Fruit fly (Drosophila melanogaster) whole organism, embryonic: Measurements from ENCODE around the gene sro.

Experiments
- Ada2b ChIP-seq: fragments of 200-800 bp; sonication (Bioruptor generic); IDR thresholded peaks from 2 replicates; pipeline ENCODE4 v1.3.6; 2022; ENCODE audit warnings: missing biosample characterization, missing genetic modification characterization
- CG10959 ChIP-seq: fragments of 200-800 bp; sonication (Bioruptor generic); IDR thresholded peaks from 2 replicates; pipeline ENCODE4 v1.3.6; 2022; ENCODE audit warnings: missing biosample characterization, missing genetic modification characterization
- CG11695 ChIP-seq: fragments of 200-800 bp; sonication (Bioruptor generic); IDR thresholded peaks from 3 replicates; pipeline ENCODE4 v1.3.6; 2022; ENCODE audit warnings: missing biosample characterization, missing genetic modification characterization
- CG11696 ChIP-seq: fragments of 200-800 bp; sonication (Bioruptor generic); IDR thresholded peaks from 2 replicates; pipeline ENCODE4 v1.3.6; 2022; ENCODE audit warnings: missing biosample characterization, missing genetic modification characterization
- CG14441 ChIP-seq: fragments of 200-800 bp; sonication (Bioruptor generic); IDR thresholded peaks from 2 replicates; pipeline ENCODE4 v1.3.6; 2022; ENCODE audit warnings: missing biosample characterization, missing genetic modification characterization
- CG17359 ChIP-seq: fragments of 200-800 bp; sonication (Bioruptor generic); optimal IDR thresholded peaks from 3 replicates; lab custom pipeline; 2018; ENCODE audit warnings: missing biosample characterization, mild to moderate bottlenecking, missing genetic modification characterization, moderate library complexity
- CG18011 ChIP-seq: fragments of 200-800 bp; sonication (Bioruptor generic); optimal IDR thresholded peaks from 2 replicates; lab custom pipeline; 2017; ENCODE audit warnings: missing biosample characterization, missing genetic modification characterization, mild to moderate bottlenecking, moderate library complexity, missing genotype
- CG2889 ChIP-seq: fragments of 200-800 bp; sonication (Bioruptor generic); IDR thresholded peaks from 3 replicates; pipeline ENCODE4 v1.3.6; 2022; ENCODE audit warnings: missing biosample characterization, missing genetic modification characterization
- CG32767 ChIP-seq: fragments of 200-800 bp; sonication (Bioruptor generic); IDR thresholded peaks from 2 replicates; pipeline ENCODE4 v1.3.6; 2022; ENCODE audit warnings: missing biosample characterization, missing genetic modification characterization
- CG4617 ChIP-seq: fragments of 200-800 bp; sonication (Bioruptor generic); optimal IDR thresholded peaks from 3 replicates; lab custom pipeline; 2016; ENCODE audit warnings: missing biosample characterization, missing genetic modification characterization, borderline replicate concordance
- CG5953 ChIP-seq: fragments of 200-800 bp; sonication (Bioruptor generic); IDR thresholded peaks from 2 replicates; pipeline ENCODE4 v1.3.6; 2022; ENCODE audit warnings: missing biosample characterization, missing genetic modification characterization
- CG6654 ChIP-seq: fragments of 200-800 bp; sonication (Bioruptor generic); optimal IDR thresholded peaks from 2 replicates; lab custom pipeline; 2017; ENCODE audit warnings: missing biosample characterization, mild to moderate bottlenecking, missing genetic modification characterization
- CG7839 ChIP-seq: fragments of 200-800 bp; sonication (Bioruptor generic); optimal IDR thresholded peaks from 3 replicates; lab custom pipeline; 2018; ENCODE audit warnings: missing biosample characterization, mild to moderate bottlenecking, missing genetic modification characterization, moderate library complexity
- Dip2 ChIP-seq: fragments of 200-800 bp; sonication (Bioruptor generic); IDR thresholded peaks from 2 replicates; pipeline ENCODE4 v1.3.6; 2022; ENCODE audit warnings: missing biosample characterization, missing genetic modification characterization
- Dip3 ChIP-seq: fragments of 200-800 bp; sonication (Bioruptor generic); optimal IDR thresholded peaks from 3 replicates; lab custom pipeline; 2016; ENCODE audit warnings: missing biosample characterization, missing genetic modification characterization
- Hmx ChIP-seq: fragments of 200-800 bp; sonication (Bioruptor generic); optimal IDR thresholded peaks from 2 replicates; lab custom pipeline; 2016; ENCODE audit warnings: missing biosample characterization, missing genetic modification characterization
- Oli ChIP-seq: fragments of 200-800 bp; sonication (Bioruptor generic); optimal IDR thresholded peaks from 2 replicates; lab custom pipeline; 2018; ENCODE audit warnings: missing biosample characterization, mild to moderate bottlenecking, missing genetic modification characterization, moderate library complexity
- Rfx ChIP-seq: fragments of 200-800 bp; sonication (Bioruptor generic); IDR thresholded peaks from 2 replicates; pipeline ENCODE4 v1.3.6; 2022; ENCODE audit warnings: missing biosample characterization, missing genetic modification characterization
- Xrp1 ChIP-seq: fragments of 200-800 bp; sonication (Bioruptor generic); IDR thresholded peaks from 2 replicates; pipeline ENCODE4 v1.3.6; 2022; ENCODE audit warnings: missing biosample characterization, missing genetic modification characterization
- cg ChIP-seq: fragments of 200-800 bp; sonication (Bioruptor generic); optimal IDR thresholded peaks from 3 replicates; lab custom pipeline; 2019; ENCODE audit warnings: missing biosample characterization, mild to moderate bottlenecking, missing genetic modification characterization, moderate library complexity
- cwo ChIP-seq: fragments of 200-800 bp; sonication (Bioruptor generic); optimal IDR thresholded peaks from 3 replicates; lab custom pipeline; 2017; ENCODE audit warnings: missing biosample characterization, missing genetic modification characterization, mild to moderate bottlenecking, moderate library complexity, missing genetic modification reagents
- dan ChIP-seq: fragments of 200-800 bp; sonication (Bioruptor generic); IDR thresholded peaks from 2 replicates; pipeline ENCODE4 v1.3.6; 2022; ENCODE audit warnings: missing biosample characterization, missing genetic modification characterization
- fd64A ChIP-seq: fragments of 200-800 bp; sonication (Bioruptor generic); optimal IDR thresholded peaks from 3 replicates; lab custom pipeline; 2018; ENCODE audit warnings: missing biosample characterization, mild to moderate bottlenecking, missing genetic modification characterization
- fd96Cb ChIP-seq: fragments of 200-800 bp; sonication (Bioruptor generic); optimal IDR thresholded peaks from 2 replicates; lab custom pipeline; 2018; ENCODE audit warnings: missing biosample characterization, mild to moderate bottlenecking, missing genetic modification characterization, moderate library complexity
- grau ChIP-seq: fragments of 200-800 bp; optimal IDR thresholded peaks from 3 replicates; lab custom pipeline; 2019; ENCODE audit warnings: missing biosample characterization, mild to moderate bottlenecking, missing genetic modification characterization, moderate library complexity
- hb ChIP-seq: fragments of 200-800 bp; sonication (Bioruptor generic); IDR thresholded peaks from 3 replicates; pipeline ENCODE4 v1.3.6; 2022; ENCODE audit warnings: missing biosample characterization, missing genetic modification characterization; ENCODE audit not compliant: partially characterized antibody
- inv ChIP-seq: fragments of 200-800 bp; sonication (Bioruptor generic); IDR thresholded peaks from 2 replicates; pipeline ENCODE4 v1.3.6; 2022; ENCODE audit warnings: missing biosample characterization, missing genetic modification characterization; ENCODE audit not compliant: partially characterized antibody
- klu ChIP-seq: fragments of 200-800 bp; sonication (Bioruptor generic); IDR thresholded peaks from 2 replicates; pipeline ENCODE4 v1.3.6; 2022; ENCODE audit warnings: missing biosample characterization, missing genetic modification characterization
- kni ChIP-seq: fragments of 200-800 bp; sonication (Bioruptor generic); optimal IDR thresholded peaks from 3 replicates; lab custom pipeline; 2017; ENCODE audit warnings: mild to moderate bottlenecking, missing biosample characterization, missing genetic modification reagents, missing genetic modification characterization
- lola ChIP-seq, 3 experiments: fragments of >200 bp in 2 of 3; fragments of 200-800 bp in 1 of 3; sonication (Bioruptor generic) in 1 of 3; optimal IDR thresholded peaks; 2 replicates each; lab custom pipeline; 2017 to 2019; ENCODE audit warnings: missing biosample characterization in 3 of 3, missing genetic modification characterization in 3 of 3, mild to moderate bottlenecking in 1 of 3, moderate library complexity in 1 of 3
- pan ChIP-seq, 4 experiments: fragments of >200 bp in 3 of 4; fragments of 200-800 bp in 1 of 4; sonication (Bioruptor generic) in 1 of 4; optimal IDR thresholded peaks in 3 of 4; IDR thresholded peaks in 1 of 4; 2 replicates each; pipeline versions ENCODE4 v1.3.6 to Lab custom; 2017 to 2022; ENCODE audit warnings: missing biosample characterization in 2 of 4, missing genetic modification characterization in 2 of 4, mixed read lengths in 1 of 4
- pzg ChIP-seq: fragments of 200-800 bp; sonication (Bioruptor generic); optimal IDR thresholded peaks from 3 replicates; lab custom pipeline; 2018; ENCODE audit warnings: missing biosample characterization, mild to moderate bottlenecking, missing genetic modification characterization, moderate library complexity
- row ChIP-seq: fragments of 200-800 bp; sonication (Bioruptor generic); IDR thresholded peaks from 3 replicates; pipeline ENCODE4 v1.3.6; 2022; ENCODE audit warnings: missing biosample characterization, missing genetic modification characterization
- slbo ChIP-seq: fragments of 200-800 bp; sonication (Bioruptor generic); IDR thresholded peaks from 2 replicates; pipeline ENCODE4 v1.3.6; 2022; ENCODE audit warnings: missing biosample characterization, missing genetic modification characterization
- stwl ChIP-seq: fragments of 200-800 bp; sonication (Bioruptor generic); optimal IDR thresholded peaks from 3 replicates; lab custom pipeline; 2018; ENCODE audit warnings: missing biosample characterization, mild to moderate bottlenecking, missing genetic modification characterization, moderate library complexity
- sug ChIP-seq: fragments of 200-800 bp; optimal IDR thresholded peaks from 2 replicates; lab custom pipeline; 2019; ENCODE audit warnings: missing biosample characterization, mild to moderate bottlenecking, missing genetic modification characterization, moderate library complexity
- ttk ChIP-seq: fragments of 200-800 bp; sonication (Bioruptor generic); IDR thresholded peaks from 2 replicates; pipeline ENCODE4 v2.1.2; 2022; ENCODE audit warnings: missing biosample characterization, missing genetic modification characterization
- vvl ChIP-seq: fragments of 200-800 bp; sonication (Bioruptor generic); IDR thresholded peaks from 2 replicates; pipeline ENCODE4 v1.3.6; 2022; ENCODE audit warnings: missing biosample characterization, missing genetic modification characterization

The sro gene

dm6 chr3R:29786016-29786996 is 8.1 kb upstream of the sro start (continued):
- TF ChIP-seq Ada2b (GFP tag; lab: Robert Waterston, UW), result peak; percentile 24; the same call in 1 of the 2 replicates
- no peak for TF ChIP-seq pzg (GFP tag; lab: Kevin White, UChicago)
- TF ChIP-seq CG6654 (GFP tag; lab: Kevin White, UChicago), result no peak
- no peak for TF ChIP-seq grau
- no peak for TF ChIP-seq pan (optimal IDR thresholded peaks at IDR 0.05; lab: Kevin White, UChicago)
- peak in 1 of 2 experiments; percentile 57 for TF ChIP-seq pan (GFP tag; optimal IDR thresholded peaks at IDR 0.05 in 1 of 2, IDR thresholded peaks at IDR 0.05 in 1 of 2)
- TF ChIP-seq CG4617 (GFP tag; lab: Kevin White, UChicago), result no peak
- no peak for TF ChIP-seq Oli
- no peak for TF ChIP-seq hb (GFP tag; lab: Robert Waterston, UW)
- TF ChIP-seq CG14441 (GFP tag; lab: Robert Waterston, UW), result peak; percentile 56
- TF ChIP-seq CG10959 (GFP tag; lab: Robert Waterston, UW), result no peak
- TF ChIP-seq cg (GFP tag; lab: Kevin White, UChicago), result no peak
- TF ChIP-seq ttk, result 0 out of 2 replicates have a peak, but pooled peaks have one; percentile 28
- no peak for TF ChIP-seq Hmx (GFP tag; lab: Kevin White, UChicago)
- TF ChIP-seq CG5953 (GFP tag; lab: Robert Waterston, UW), result no peak
- no peak for TF ChIP-seq cwo
- TF ChIP-seq vvl (GFP tag; lab: Robert Waterston, UW), result peak; percentile 66
- 0 out of 3 replicates have a peak, but pooled peaks have one; percentile 9 for TF ChIP-seq CG2889 (GFP tag; lab: Robert Waterston, UW)
- TF ChIP-seq lola (GFP tag; optimal IDR thresholded peaks at IDR 0.05; lab: Kevin White, UChicago), result no peak
- no peak for TF ChIP-seq stwl (tag; lab: Kevin White, UChicago)
- TF ChIP-seq CG11695, result 0 out of 3 replicates have a peak, but pooled peaks have one; percentile 27
- peak; percentile 34; the same call in 1 of the 2 replicates for TF ChIP-seq slbo
- TF ChIP-seq fd96Cb (tag; lab: Kevin White, UChicago), result peak; percentile 14
- no peak for TF ChIP-seq CG32767 (GFP tag; lab: Robert Waterston, UW)
- no peak for TF ChIP-seq inv (GFP tag; lab: Robert Waterston, UW)
- no peak for TF ChIP-seq Rfx (GFP tag; lab: Robert Waterston, UW)
- TF ChIP-seq klu (GFP tag; lab: Robert Waterston, UW), result no peak
- TF ChIP-seq fd64A, result no peak
- no peak for TF ChIP-seq CG18011 (GFP tag; lab: Kevin White, UChicago)
- TF ChIP-seq sug (tag; lab: Kevin White, UChicago), result no peak
- TF ChIP-seq Dip2 (GFP tag; lab: Robert Waterston, UW), result no peak
- 0 out of 3 replicates have a peak, but pooled peaks have one; percentile 31 for TF ChIP-seq row
- TF ChIP-seq Dip3 (GFP tag; lab: Kevin White, UChicago), result no peak
- peak; percentile 43; the same call in 1 of the 2 replicates for TF ChIP-seq Xrp1 (GFP tag; lab: Robert Waterston, UW)
- no peak for TF ChIP-seq CG7839 (tag; lab: Kevin White, UChicago)
- no peak for TF ChIP-seq CG11696 (GFP tag; lab: Robert Waterston, UW)
- peak; percentile 14 for TF ChIP-seq CG17359 (tag; lab: Kevin White, UChicago)
- no peak for TF ChIP-seq kni (GFP tag; lab: Kevin White, UChicago)
- no peak for TF ChIP-seq dan (GFP tag; lab: Robert Waterston, UW)
